Fruit fly (Drosophila melanogaster) S2 (cell line): ENCODE measurements around the gene CG7382.

ENCODE experiments used
- CG8478 ChIP-seq: fragments of >200 bp; optimal IDR thresholded peaks from 2 replicates; lab custom pipeline; 2018
- CTCF ChIP-seq, 2 experiments: fragments of >200 bp; optimal IDR thresholded peaks; 2 replicates each; lab custom pipeline; 2018

DNA sequence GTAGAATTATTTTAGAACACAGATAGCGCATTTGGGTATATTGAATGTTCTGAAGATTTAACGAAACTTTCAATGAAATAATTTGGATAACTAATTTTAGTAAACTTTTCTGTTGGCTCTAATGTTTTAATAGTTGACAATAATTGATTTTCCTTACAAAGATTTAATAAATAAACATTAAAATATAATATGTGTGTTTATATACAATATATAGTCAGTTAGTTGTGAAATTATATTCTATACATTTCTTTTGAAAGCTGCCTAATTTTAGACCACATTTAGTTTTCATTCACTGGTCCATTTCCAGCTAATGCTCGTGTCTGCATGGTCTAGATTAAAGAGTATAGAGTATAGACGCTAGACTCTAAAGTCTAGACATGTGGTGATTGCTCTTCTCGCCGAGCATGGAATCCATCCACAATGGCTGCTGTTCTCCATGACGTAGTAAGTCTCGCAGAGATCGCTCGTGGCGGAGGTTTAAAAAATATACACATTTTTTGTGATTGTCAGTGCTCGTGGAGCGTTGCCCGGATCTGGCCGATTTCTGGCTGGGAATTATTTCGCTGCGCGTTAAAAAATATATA, 39.2 kb upstream of the CG7382 start, which contains the start of gene GluRIIB:
- TF ChIP-seq CG8478 (lab: Kevin White, UChicago) (no peak), CTCF (optimal IDR thresholded peaks at IDR 0.05; lab: Kevin White, UChicago) (no peak)
